Worm (Caenorhabditis elegans): ENCODE data around the gene grl-23.

DNA sequence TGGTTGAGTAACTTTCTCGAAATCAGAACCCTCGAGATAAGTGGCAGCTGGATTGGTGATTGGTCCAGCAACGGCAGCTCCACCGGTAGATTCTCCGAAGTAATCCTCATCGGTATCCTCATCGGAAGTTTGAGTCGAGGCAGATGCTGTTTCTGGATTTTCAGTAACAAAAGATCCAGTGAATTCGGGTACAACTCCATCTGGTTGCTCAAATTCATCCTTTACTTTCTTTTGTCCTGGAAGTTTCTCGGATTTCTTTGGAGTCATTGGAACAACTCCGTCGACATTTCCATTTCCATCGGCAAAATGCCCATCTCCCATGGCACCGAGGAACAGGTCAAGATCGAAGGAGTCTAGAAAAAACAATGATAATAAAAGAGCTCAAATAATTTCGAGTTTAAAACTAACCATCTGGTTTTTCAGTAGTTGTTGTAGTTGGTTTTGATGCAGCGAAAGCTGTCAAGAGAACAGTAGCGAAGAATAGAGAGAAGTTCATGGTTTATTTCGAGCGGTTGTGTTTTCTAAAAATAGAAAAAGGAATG lies 24.0 kb downstream of the grl-23 start, which contains the start of gene F45D3.4:
- TF ChIP-seq flt-1 (GFP tag; IDR thresholded peaks at IDR 0.05) (no peak), ztf-29 (GFP tag; IDR thresholded peaks at IDR 0.05) (no peak)
